Worm (Caenorhabditis elegans): Measurements from ENCODE around the gene F46B3.1.

ce11 chrV:20638344-20638743 lies 41.4 kb upstream of the F46B3.1 start, which contains the start of gene Y44A6B.3:
- TF ChIP-seq him-1 (tag; optimal IDR thresholded peaks at IDR 0.05) = no peak
- TF ChIP-seq W03F9.2 (tag; optimal IDR thresholded peaks at IDR 0.05) = no peak
